Fruit fly (Drosophila melanogaster): ENCODE measurements around the gene ph-p.

Gene ph-p

dm6 chrX:2135868-2136787 lies 2.0 kb downstream of the ph-p start (continued):
- peak; percentile 25 for TF ChIP-seq cyc (GFP tag; optimal IDR thresholded peaks at IDR 0.05)
- peak; percentile 29 for TF ChIP-seq Eip75B (GFP tag; optimal IDR thresholded peaks at IDR 0.05)
- no peak for TF ChIP-seq Met (GFP tag; optimal IDR thresholded peaks at IDR 0.05)
- TF ChIP-seq fd59A (GFP tag; optimal IDR thresholded peaks at IDR 0.05), result no peak
- no peak for TF ChIP-seq net (GFP tag; optimal IDR thresholded peaks at IDR 0.05)
- TF ChIP-seq Blimp-1 (GFP tag; optimal IDR thresholded peaks at IDR 0.05), result no peak
- no peak for TF ChIP-seq CG9139 (GFP tag; optimal IDR thresholded peaks at IDR 0.05)
- peak; percentile 45 for TF ChIP-seq Gug (GFP tag; IDR thresholded peaks at IDR 0.05)
- no peak for TF ChIP-seq CG6808 (GFP tag; optimal IDR thresholded peaks at IDR 0.05)
- peak; percentile 9 for TF ChIP-seq acj6 (GFP tag; optimal IDR thresholded peaks at IDR 0.05)
- no peak for TF ChIP-seq svp (GFP tag)
- TF ChIP-seq CG3919 (GFP tag; optimal IDR thresholded peaks at IDR 0.05), result no peak
- TF ChIP-seq CG10669 (GFP tag; optimal IDR thresholded peaks at IDR 0.05), result no peak
- no peak for TF ChIP-seq CG6276 (GFP tag; optimal IDR thresholded peaks at IDR 0.05)
- TF ChIP-seq Eip78C (GFP tag), result peak; percentile 69
- no peak for TF ChIP-seq CG16779 (tag; optimal IDR thresholded peaks at IDR 0.05)
- TF ChIP-seq CG31627 (GFP tag; optimal IDR thresholded peaks at IDR 0.05), result peak; percentile 50
- TF ChIP-seq Hr4 (GFP tag; optimal IDR thresholded peaks at IDR 0.05), result peak; percentile 46
- peak; percentile 37 for TF ChIP-seq CG11902 (GFP tag; optimal IDR thresholded peaks at IDR 0.05)

- TF ChIP-seq CG10669 (GFP tag; optimal IDR thresholded peaks at IDR 0.05) (peak; percentile 91), cyc (GFP tag; optimal IDR thresholded peaks at IDR 0.05) (peak; percentile 92), Eip78C (GFP tag) (peak; percentile 96), dsx (GFP tag; optimal IDR thresholded peaks at IDR 0.05; ENCODE audit: poor library complexity, severe bottlenecking) (peak; percentile 88), spab (GFP tag; optimal IDR thresholded peaks at IDR 0.05) (peak; percentile 83), fkh (GFP tag; optimal IDR thresholded peaks at IDR 0.05) (peak; percentile 43), dac (GFP tag; optimal IDR thresholded peaks at IDR 0.05) (peak; percentile 28), CG4318 (GFP tag; optimal IDR thresholded peaks at IDR 0.05) (peak; percentile 68), CG8119 (GFP tag; IDR thresholded peaks at IDR 0.05) (peak; percentile 83), vri (GFP tag; optimal IDR thresholded peaks at IDR 0.05) (peak; percentile 87), ss (GFP tag; optimal IDR thresholded peaks at IDR 0.05) (peak; percentile 34 to 79), Hr4 (GFP tag; optimal IDR thresholded peaks at IDR 0.05) (peak; percentile 80), CG9139 (GFP tag; optimal IDR thresholded peaks at IDR 0.05) (peak; percentile 79), net (GFP tag; optimal IDR thresholded peaks at IDR 0.05) (peak; percentile 85), Eip93F (GFP tag; optimal IDR thresholded peaks at IDR 0.05) (peak; percentile 85), pdm3 (GFP tag; optimal IDR thresholded peaks at IDR 0.05) (peak; percentile 89), svp (GFP tag) (peak; percentile 95), Smox (GFP tag; optimal IDR thresholded peaks at IDR 0.05) (peak; percentile 92), CG11762 (GFP tag; optimal IDR thresholded peaks at IDR 0.05; ENCODE audit: insufficient read depth) (peak; percentile 81), CG6276 (GFP tag; optimal IDR thresholded peaks at IDR 0.05) (peak; percentile 83), CG3032 (tag; optimal IDR thresholded peaks at IDR 0.05) (peak; percentile 86), esn (GFP tag; optimal IDR thresholded peaks at IDR 0.05) (peak; percentile 94), eg (GFP tag; IDR thresholded peaks at IDR 0.05) (peak; percentile 69; the same call in 2 of the 3 replicates), Ets96B (tag; optimal IDR thresholded peaks at IDR 0.05) (peak; percentile 87), fd85E (GFP tag; optimal IDR thresholded peaks at IDR 0.05) (peak; percentile 73), CG7368 (GFP tag; optimal IDR thresholded peaks at IDR 0.05) (peak; percentile 72), Sox102F (GFP tag; optimal IDR thresholded peaks at IDR 0.05) (peak; percentile 87), Met (GFP tag; optimal IDR thresholded peaks at IDR 0.05) (peak; percentile 95), CG15336 (GFP tag; IDR thresholded peaks at IDR 0.05) (peak; percentile 90), Lpt (GFP tag; optimal IDR thresholded peaks at IDR 0.05) (peak; percentile 71), Ets21C (GFP tag; optimal IDR thresholded peaks at IDR 0.05) (peak; percentile 90), Hr38 (GFP tag; optimal IDR thresholded peaks at IDR 0.05) (no peak), Gug (GFP tag; IDR thresholded peaks at IDR 0.05) (peak; percentile 67), achi (GFP tag; optimal IDR thresholded peaks at IDR 0.05) (peak; percentile 87), CG6792 (GFP tag; optimal IDR thresholded peaks at IDR 0.05) (peak; percentile 89), CG16779 (tag; optimal IDR thresholded peaks at IDR 0.05) (peak; percentile 68), Hr39 (GFP tag; optimal IDR thresholded peaks at IDR 0.05) (peak; percentile 93)
These were observed 3.0 kb downstream of the ph-p start for dm6 chrX:2134965-2135758.

Data from whole organism, prepupa.